Worm (Caenorhabditis elegans) whole organism, dauer: ENCODE data around the gene hlh-19.

Source experiments
- unc-62 ChIP-seq: sonication (generic microtip); optimal IDR thresholded peaks from 2 replicates; lab custom pipeline; 2017; ENCODE audit warnings: missing biosample characterization, missing genetic modification reagents, missing genetic modification characterization

hlh-19 gene

DNA sequence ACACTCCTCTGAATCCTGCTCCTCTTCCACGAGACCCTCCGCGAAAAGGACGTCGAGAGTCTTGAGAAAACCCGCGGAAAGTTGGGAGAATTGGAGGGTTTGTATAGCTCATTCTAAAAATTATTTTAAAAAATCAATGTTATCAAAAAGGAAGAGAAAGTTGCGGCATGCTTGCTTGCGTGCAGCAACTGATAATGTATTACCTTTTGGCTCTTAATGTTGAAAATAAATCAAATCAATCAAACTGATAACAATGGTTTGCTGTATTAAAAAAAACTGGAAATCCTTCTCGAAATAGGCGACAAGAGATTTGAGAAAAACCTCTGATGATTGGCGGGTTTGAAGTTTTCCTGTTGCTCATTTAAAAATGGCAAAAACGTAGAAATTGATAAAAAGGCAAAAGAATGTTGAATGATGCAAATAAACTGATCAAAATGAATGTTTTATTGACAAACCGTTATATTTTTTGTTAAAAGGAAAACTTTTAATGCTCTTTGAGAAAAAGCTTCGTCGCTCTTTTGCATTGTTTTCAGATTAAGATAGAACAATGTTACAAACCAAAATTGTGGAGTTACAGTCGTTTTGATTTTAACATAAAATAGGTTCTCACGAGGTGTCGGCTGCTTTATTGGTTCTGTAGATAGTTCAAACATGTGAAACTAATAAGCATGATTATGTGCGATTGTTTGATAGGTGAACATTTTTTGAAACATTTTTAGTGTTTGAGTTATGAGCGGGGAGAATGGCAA lies 1.9 kb downstream of the hlh-19 start:
- no peak for TF ChIP-seq unc-62 (GFP tag; lab: Kevin White, UChicago)

DNA sequence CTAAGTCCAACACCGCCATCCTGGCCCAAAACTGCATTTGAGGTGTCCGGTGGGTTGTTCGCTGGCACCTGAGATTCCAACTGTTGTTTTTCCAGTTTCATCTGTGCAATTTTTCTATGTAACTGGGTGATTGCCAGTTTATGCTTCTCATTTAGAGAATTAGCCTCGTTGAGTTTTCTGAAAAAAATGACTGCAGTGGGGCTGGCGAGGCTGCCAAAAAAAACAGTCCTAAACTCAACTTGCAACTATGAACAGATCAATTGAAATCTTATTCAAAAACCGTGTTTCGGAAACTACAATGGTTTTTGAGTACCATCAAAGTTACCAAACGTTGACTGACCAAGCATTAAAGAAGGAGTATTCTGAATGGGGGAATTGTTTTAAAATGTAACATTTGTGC lies 3.2 kb downstream of the hlh-19 start, which contains the start of gene F57C12.6:
Gene F57C12.6 (minus strand): TSS at position 101 of the 400 bp plus-strand sequence.
- TF ChIP-seq unc-62 (GFP tag; lab: Kevin White, UChicago): no peak

DNA sequence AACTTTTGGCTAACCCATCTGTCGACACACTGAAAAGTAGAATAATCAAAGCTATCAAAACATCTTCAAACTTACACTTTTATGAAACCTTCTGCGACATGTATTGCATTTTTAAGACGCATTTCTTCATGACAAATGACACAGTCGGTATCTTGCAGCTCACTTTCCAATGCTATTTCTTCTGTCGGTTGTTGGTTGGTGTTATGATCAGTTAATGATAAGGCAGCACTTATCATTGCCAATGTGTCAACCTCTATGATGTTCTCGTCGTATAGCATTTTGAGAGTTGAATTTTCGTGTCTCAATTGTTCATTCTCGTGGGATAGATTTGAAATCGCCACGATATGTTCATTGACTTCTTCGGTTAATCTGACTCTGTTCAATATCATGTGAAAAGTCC lies 3.7 kb downstream of the hlh-19 start:
- no peak for TF ChIP-seq unc-62 (GFP tag; lab: Kevin White, UChicago)

DNA sequence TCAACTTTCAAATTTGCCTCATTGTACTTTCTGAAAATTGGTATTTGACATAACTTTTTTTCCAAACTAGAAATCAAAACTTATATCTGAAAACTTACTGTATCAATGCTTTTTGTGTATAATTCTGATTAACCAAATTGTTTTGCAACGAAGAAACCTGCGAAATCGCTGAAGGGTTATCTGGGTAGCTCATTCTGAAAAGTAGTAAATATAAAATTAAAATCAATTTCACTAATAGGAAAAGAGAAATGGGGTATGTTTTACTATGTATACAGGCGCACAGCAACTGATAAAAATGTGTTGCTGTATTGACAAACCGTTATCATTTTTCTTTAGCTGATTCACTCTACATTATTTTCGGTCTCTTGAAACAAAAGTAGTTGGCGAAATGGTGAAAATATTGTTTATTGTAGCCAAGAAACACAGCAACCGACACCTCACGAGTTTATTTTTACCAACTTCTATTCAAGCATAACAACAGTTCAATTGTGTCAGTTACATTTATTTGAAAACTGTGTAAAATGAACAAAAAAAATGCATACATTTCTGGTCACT lies 5.8 kb downstream of the hlh-19 start, which contains the start of gene F57C12.2:
Gene F57C12.2 (minus strand): TSS at position 218 of the 555 bp plus-strand sequence.
- no peak for TF ChIP-seq unc-62 (GFP tag; lab: Kevin White, UChicago)

DNA sequence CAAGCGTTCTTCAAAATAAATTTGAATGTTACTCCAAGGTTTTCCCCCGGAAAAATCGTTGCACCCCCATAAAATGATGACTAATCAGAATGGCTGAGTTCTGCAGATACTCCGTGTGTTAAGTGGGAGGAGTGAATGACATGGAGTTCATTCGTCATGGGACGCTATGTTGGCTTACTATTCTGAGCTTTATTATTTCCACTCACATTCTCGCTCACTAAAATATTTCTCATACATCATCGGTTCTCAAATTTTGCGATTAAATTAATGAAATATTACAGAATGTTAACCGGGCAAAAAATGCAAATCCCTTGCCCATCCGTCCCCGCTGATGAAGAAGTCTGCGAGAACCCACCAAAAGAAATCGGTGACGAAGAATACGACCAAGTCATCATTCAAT lies 14.3 kb downstream of the hlh-19 start, which contains the start of gene F28C10.1:
Gene F28C10.1 (plus strand): TSS at position 301 of the 400 bp plus-strand sequence.
- no peak for TF ChIP-seq unc-62 (GFP tag; lab: Kevin White, UChicago)

DNA sequence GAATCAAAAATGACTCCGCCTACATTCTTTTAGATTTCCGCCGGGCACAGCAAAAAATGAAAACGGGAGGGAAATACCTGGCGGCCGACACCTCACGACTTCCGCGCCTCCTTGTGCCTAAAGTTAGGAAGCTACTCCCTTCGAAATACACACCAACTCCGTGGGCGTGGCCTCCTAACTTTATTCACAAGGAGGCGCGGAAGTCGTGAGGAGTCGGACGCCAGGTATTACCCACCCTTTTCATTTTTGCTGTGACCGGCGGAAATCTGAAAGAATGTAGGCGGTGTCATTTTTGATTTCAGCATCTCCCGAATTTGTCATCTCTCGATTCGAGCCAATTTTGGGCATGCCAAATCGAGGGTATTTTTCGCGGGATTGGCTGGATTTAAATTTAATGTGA lies 19.0 kb downstream of the hlh-19 start:
- TF ChIP-seq unc-62 (GFP tag; lab: Kevin White, UChicago): no peak

DNA sequence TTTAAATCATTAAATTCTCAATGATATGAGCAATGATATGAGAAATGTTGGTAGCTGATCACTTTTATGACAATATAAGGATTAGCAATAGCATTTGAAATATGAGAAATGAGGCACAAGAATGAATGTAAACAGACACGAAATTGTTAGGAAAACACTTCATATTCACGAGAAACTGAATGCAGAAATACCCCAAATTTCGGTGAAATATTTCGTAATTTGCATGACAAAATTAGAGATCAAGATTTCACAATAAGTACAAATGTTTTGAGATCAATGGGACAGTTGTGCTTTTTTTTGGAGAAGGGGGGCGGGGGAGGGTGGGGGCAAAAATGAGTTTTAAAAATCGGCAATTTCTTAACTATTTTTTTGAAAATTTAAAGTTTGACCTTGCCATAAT lies 20.7 kb downstream of the hlh-19 start:
- TF ChIP-seq unc-62 (GFP tag; lab: Kevin White, UChicago): no peak

DNA sequence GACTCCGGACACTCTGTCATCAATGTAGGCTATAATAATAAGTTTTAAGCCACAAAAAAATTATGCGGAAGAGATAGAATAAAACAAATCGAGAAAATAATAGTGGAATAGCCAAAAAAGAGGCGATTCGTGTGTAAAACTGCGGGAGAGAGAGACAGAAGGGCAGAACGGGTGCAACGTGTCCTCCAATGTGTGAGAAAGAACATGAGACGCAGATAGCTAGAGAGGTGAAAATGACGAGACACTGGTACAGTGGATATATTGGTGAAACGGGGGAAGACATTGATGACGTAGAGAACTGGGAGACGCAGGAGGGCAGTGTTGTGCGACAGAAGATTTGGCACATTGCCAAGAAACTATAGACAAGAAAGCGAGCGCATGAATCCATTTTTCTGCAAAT lies 21.4 kb downstream of the hlh-19 start, which contains the start of gene F28C10.3:
Gene F28C10.3 (minus strand): TSS at position 101 of the 400 bp plus-strand sequence.
- TF ChIP-seq unc-62 (GFP tag; lab: Kevin White, UChicago): no peak

DNA sequence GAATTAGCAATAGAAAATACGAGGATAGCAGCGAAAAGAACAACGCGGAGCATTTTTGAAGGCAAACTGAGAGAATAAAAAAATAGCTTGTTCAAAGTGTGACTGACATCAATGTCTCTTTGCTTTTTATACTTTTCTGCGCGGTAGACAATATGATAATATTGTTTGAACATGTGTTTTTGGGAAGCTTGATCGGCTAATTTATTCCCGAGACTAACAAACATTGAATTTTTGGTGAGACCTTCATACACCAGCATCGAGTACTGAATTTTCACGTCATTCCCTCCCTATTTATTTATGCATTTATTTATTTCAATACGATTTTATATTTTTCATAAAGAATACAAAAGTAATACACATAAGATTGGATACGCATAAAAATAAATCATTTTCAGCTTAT lies 26.2 kb downstream of the hlh-19 start, which contains the start of gene B0310.6:
Gene B0310.6 (minus strand): TSS at position 101 of the 400 bp plus-strand sequence.
- TF ChIP-seq unc-62 (GFP tag; lab: Kevin White, UChicago): no peak

DNA sequence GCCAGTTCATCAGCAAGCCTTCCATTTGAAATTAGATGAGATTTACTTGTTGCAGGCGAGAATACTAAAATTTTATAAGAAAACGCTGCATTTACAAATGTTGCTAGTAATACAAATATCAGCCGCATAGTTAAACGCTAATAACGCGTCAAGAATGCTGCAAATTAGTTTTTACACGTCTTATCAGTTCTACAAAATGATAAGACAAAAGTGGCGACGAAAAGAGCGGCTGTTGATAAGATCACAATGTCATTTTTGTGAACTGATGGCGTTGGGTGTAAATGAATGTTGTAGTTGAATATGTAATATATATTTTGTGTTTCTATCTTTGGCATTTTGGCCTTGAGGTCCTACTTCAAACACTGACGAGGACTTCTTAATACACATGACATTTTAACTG lies 27.1 kb downstream of the hlh-19 start, which contains the start of gene ugt-46:
Gene ugt-46 (minus strand): TSS at position 279 of the 400 bp plus-strand sequence.
- TF ChIP-seq unc-62 (GFP tag; lab: Kevin White, UChicago): no peak

DNA sequence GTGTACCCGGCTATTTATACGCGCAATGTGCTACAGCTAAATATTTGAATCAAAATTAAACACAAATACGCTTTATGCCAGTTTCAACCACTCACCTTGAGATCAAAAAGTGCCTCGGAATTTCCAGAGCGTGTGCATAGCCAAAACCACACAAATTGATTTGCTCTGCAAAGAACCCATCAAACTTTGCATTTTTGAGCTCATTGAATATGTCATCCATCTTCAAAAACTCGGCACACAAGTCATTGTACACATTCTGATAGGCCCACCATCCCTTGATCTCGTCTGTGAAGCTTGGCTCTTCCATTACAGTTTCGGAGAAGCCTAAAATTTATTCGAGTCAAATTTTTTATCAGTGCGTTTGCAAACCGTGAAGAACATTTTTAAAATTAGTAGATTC lies 27.7 kb downstream of the hlh-19 start:
- TF ChIP-seq unc-62 (GFP tag; lab: Kevin White, UChicago): no peak

DNA sequence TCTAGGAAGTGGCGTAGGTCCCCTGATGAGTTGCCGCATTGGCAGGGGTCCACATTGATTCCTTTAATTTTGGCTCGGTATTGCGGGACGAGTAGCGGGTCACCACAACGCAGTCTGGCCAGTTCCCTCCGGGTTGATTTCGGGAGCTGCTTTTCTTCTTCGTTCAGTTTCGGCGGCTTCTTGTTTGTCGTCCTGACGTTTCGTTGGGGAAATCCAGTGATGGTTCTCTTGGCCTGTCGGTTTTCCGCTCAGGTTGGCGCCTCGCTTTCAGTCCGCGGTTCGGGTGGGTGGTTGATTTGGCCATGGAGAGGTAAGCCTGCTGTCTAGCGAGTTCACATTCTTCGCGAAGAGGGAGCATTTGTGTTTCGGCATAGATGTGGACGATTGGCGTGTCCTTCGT lies 28.3 kb downstream of the hlh-19 start:
- TF ChIP-seq unc-62 (GFP tag; lab: Kevin White, UChicago): no peak

DNA sequence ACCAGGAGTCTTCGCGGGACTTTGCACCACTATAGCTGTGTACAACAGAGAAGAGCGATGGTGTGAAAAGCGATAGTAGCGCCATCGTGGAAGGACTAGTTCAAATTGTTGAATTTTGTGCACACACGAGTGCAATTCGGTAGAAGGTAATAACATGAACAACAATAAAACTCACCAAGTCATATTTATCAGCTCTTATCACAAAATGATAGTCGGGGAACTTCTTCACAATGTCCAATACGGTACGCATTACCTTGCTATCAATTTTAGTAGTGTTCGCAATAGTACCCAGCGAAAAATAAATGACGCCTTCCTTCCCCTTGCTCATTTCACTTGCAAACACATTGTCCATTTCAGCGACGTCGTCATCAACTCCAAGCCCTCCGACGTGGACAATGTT lies 29.4 kb downstream of the hlh-19 start:
- TF ChIP-seq unc-62 (GFP tag; lab: Kevin White, UChicago): no peak

DNA sequence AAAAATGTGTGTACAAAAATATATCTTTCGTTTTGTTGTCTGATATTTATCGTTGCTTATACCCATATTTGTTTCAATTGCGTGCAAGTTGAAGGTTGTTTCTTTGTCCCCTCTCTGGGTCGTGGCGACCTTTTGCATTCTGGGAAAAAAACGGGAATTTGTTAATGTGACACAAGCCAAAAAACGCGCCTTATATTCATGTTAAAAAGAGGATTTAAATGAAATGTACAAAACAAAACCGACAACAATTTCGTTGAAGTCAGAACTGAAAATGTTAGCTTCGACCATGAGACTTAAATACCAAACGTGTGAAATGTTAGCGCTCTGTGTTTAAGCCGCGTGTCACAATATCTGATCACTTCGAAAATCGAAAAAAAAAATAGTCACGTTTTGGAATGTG lies 32.6 kb downstream of the hlh-19 start:
- TF ChIP-seq unc-62 (GFP tag; lab: Kevin White, UChicago): no peak

DNA sequence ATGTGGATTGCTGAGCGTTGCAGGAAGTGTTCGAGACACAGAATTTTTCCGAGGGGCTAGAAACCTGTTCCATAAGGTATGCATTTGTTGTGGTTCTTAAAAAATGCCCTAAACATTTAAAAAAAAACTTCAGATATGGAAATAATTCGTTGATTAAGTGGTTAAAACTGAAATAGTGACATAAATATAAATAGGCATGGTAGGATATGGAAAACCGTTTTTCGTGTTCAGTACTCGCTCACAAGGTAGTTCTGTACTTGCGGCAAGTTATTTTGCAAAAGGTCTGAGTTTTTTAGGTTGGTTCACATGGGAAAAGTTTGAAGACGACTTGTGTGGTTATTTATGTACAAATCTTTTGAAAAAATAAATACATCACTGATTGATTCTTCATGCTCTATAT lies 36.2 kb downstream of the hlh-19 start, which contains the start of gene B0310.3:
Gene B0310.3 (minus strand): TSS at position 101 of the 400 bp plus-strand sequence.
- no peak for TF ChIP-seq unc-62 (GFP tag; lab: Kevin White, UChicago)

DNA sequence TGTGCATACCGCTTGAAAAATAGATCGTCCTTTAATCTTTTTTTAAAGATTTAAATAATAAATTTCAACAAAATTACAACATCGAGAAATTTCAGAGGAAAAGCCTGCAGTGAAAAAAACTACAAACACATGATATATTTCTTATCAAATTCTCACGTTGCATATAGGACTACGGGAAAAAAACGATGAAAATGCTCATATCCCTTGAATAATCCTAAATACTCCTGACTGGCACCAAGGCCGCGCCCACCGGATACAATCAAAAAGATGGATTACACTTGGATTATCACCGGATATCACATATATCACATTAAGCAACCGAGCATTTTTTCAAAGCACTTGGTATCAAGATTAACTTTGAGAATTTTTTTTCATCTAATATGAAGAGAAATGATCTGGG lies 43.1 kb downstream of the hlh-19 start:
- no peak for TF ChIP-seq unc-62 (GFP tag; lab: Kevin White, UChicago)
